Worm (Caenorhabditis elegans) whole organism, L3 larva: ENCODE results near the gene tag-241.

ENCODE experiments used
- ZK546.5 ChIP-seq: sonication (generic microtip); optimal IDR thresholded peaks from 2 replicates; lab custom pipeline; 2017; ENCODE audit warnings: missing biosample characterization, missing genetic modification characterization
- ama-1 ChIP-seq: fragments of 150-350 bp; optimal IDR thresholded peaks from 2 replicates; lab custom pipeline; 2018
- daf-12 ChIP-seq: fragments of 150-350 bp; optimal IDR thresholded peaks from 2 replicates; lab custom pipeline; 2014; ENCODE audit warnings: missing biosample characterization, missing genetic modification reagents, missing genetic modification characterization
- egl-27 ChIP-seq: sonication (generic microtip); optimal IDR thresholded peaks from 4 replicates; lab custom pipeline; 2017; ENCODE audit warnings: missing biosample characterization, missing genetic modification reagents, missing genetic modification characterization
- elt-1 ChIP-seq: fragments of 150-350 bp; optimal IDR thresholded peaks from 2 replicates; lab custom pipeline; 2014; ENCODE audit warnings: missing biosample characterization, missing genetic modification characterization
- lin-15B ChIP-seq: fragments of 150-350 bp; optimal IDR thresholded peaks from 2 replicates; lab custom pipeline; 2014; ENCODE audit warnings: missing biosample characterization, missing genetic modification characterization
- mdl-1 ChIP-seq: fragments of 150-350 bp; optimal IDR thresholded peaks from 2 replicates; lab custom pipeline; 2014; ENCODE audit warnings: missing biosample characterization, missing genetic modification characterization
- nhr-11 ChIP-seq: fragments of 150-350 bp; optimal IDR thresholded peaks from 2 replicates; lab custom pipeline; 2014; ENCODE audit warnings: missing biosample characterization, missing genetic modification characterization
- pqm-1 ChIP-seq: fragments of 150-350 bp; optimal IDR thresholded peaks from 2 replicates; lab custom pipeline; 2017; ENCODE audit warnings: missing biosample characterization, missing genetic modification characterization, inconsistent platforms
- unc-62 ChIP-seq: fragments of 150-350 bp; sonication (generic microtip); optimal IDR thresholded peaks from 4 replicates; lab custom pipeline; 2014; ENCODE audit warnings: missing biosample characterization, missing genetic modification reagents, missing genetic modification characterization
- ztf-11 ChIP-seq: fragments of 150-350 bp; optimal IDR thresholded peaks from 2 replicates; lab custom pipeline; 2014; ENCODE audit warnings: missing biosample characterization, missing genetic modification characterization

DNA sequence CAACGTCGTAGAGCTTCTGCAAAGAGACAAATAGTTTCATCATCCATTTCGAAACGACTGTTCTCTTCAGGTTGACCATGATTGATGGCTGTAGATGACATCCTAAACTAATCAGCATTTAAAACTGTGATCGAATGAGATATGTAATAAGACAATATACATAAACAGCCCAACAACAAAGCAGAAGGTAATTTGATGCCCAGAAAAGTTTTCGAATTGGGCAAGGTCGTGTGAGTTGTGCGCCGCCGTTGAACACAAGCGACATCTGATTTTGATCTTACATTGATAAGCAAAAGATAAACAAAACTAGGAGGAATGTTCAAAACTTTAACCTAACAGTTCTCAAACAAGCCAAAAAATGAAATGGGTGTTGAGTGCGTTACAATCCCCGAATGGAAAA lies 61.8 kb downstream of the tag-241 start, which contains the start of gene Y62H9A.7:
- TF ChIP-seq daf-12 (no peak), lin-15B (tag; lab: Kevin White, UChicago) (no peak), ama-1 (lab: Kevin White, UChicago) (no peak), nhr-11 (tag; lab: Kevin White, UChicago) (no peak), pqm-1 (tag; lab: Kevin White, UChicago) (no peak), mdl-1 (tag; lab: Kevin White, UChicago) (no peak), ztf-11 (tag; lab: Kevin White, UChicago) (no peak), egl-27 (tag; lab: Kevin White, UChicago) (no peak), elt-1 (tag; lab: Kevin White, UChicago) (no peak), ZK546.5 (tag; lab: Kevin White, UChicago) (no peak), unc-62 (no peak)
